Fruit fly (Drosophila melanogaster): Measurements from ENCODE around the gene snf.

The snf gene

DNA sequence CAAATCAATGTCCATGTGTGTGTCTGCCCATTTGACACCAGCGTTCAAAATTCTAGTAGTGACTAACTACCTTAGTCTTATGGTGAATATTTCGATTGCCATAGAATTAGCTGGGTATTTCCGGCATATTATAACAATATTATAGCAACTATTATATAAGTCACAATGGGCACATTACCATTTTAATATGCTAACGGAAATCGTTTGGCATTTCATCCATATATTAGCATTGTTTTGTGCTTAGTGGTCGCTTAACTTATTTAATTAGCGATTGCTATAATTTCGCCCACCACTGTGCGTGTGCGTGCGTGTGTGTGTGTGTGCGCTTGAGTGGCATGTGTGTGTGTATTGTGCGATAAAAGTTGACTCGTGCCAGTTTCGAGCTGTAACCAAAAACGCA, 27.7 kb downstream of the snf start:
- TF ChIP-seq Mio (GFP tag; optimal IDR thresholded peaks at IDR 0.05) (no peak), h (GFP tag; optimal IDR thresholded peaks at IDR 0.05) (peak; percentile 61), rgr (GFP tag; optimal IDR thresholded peaks at IDR 0.05) (peak; percentile 33), Jra (GFP tag; optimal IDR thresholded peaks at IDR 0.05) (no peak), ey (GFP tag; optimal IDR thresholded peaks at IDR 0.05) (no peak), brk (GFP tag; optimal IDR thresholded peaks at IDR 0.05) (no peak), dmrt93B (GFP tag; optimal IDR thresholded peaks at IDR 0.05) (peak; percentile 83), Myc (optimal IDR thresholded peaks at IDR 0.05) (no peak), Abd-B (GFP tag; optimal IDR thresholded peaks at IDR 0.05) (no peak), woc (GFP tag; optimal IDR thresholded peaks at IDR 0.05) (no peak), pan (optimal IDR thresholded peaks at IDR 0.05) (no peak), Vsx2 (GFP tag; optimal IDR thresholded peaks at IDR 0.05; ENCODE audit: partially characterized antibody) (no peak), HLH106 (tag; optimal IDR thresholded peaks at IDR 0.05) (peak; percentile 76), psq (GFP tag; optimal IDR thresholded peaks at IDR 0.05) (peak; percentile 33), foxo (GFP tag; optimal IDR thresholded peaks at IDR 0.05) (no peak), lola (GFP tag; optimal IDR thresholded peaks at IDR 0.05) (no peak), Dfd (GFP tag; optimal IDR thresholded peaks at IDR 0.05) (peak; percentile 92), Hnf4 (GFP tag; optimal IDR thresholded peaks at IDR 0.05) (no peak), Hr83 (GFP tag; optimal IDR thresholded peaks at IDR 0.05; ENCODE audit: poor library complexity, severe bottlenecking) (no peak), dl (GFP tag; optimal IDR thresholded peaks at IDR 0.05; ENCODE audit: insufficient read depth in 1 of 2, partially characterized antibody in 2 of 2) (no peak), OdsH (GFP tag; optimal IDR thresholded peaks at IDR 0.05) (peak; percentile 26), Sp1 (GFP tag; optimal IDR thresholded peaks at IDR 0.05) (peak; percentile 76), Dif (GFP tag; optimal IDR thresholded peaks at IDR 0.05; ENCODE audit: partially characterized antibody) (no peak), N (GFP tag; optimal IDR thresholded peaks at IDR 0.05) (no peak), dsf (GFP tag; optimal IDR thresholded peaks at IDR 0.05; ENCODE audit: borderline replicate concordance) (no peak), br (GFP tag; optimal IDR thresholded peaks at IDR 0.05) (peak; percentile 64), CG9705 (GFP tag; optimal IDR thresholded peaks at IDR 0.05) (peak; percentile 80), tai (GFP tag; optimal IDR thresholded peaks at IDR 0.05) (no peak)

DNA sequence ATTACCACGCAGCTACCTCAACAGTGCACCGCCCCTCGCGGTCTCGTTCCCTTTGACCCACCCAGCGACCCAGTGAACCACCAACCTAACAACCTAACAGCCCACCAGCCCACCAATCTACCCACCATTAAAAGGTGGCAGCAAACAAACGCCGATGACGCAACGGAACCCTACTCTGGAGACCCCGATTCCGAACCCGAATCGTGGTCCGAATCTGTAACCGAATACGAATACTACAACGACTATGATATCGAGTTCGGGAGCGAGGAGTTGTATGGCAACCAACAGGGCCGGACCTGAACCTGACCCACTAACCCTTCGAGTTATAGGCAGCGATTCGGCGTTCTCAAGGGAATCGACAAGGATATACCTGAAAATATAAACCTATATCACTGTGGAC, 28.3 kb downstream of the snf start:
- TF ChIP-seq pan (optimal IDR thresholded peaks at IDR 0.05) (no peak), h (GFP tag; optimal IDR thresholded peaks at IDR 0.05) (no peak), Abd-B (GFP tag; optimal IDR thresholded peaks at IDR 0.05) (no peak)

DNA sequence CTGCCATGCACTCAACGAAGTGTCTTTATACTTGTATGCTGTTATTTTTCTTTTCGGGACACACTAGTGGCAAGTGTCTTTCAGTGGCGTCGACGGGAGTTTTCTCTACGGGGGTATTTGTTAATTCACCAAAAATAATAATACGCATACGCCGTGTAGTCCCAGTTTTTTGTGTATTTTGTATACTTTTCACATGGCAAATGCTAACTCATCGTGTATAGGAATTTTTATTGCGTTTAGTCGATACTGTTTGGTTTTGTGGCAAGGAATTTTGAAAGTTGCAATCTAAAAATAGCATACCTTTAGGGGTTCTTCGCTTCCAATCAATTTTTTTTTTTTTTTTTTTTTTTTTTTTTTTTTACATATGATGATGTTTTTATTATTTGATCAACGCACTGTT, 29.4 kb downstream of the snf start:
- TF ChIP-seq Hnf4 (GFP tag; optimal IDR thresholded peaks at IDR 0.05) (no peak), Myc (optimal IDR thresholded peaks at IDR 0.05) (no peak), CG32264 (GFP tag; optimal IDR thresholded peaks at IDR 0.05) (no peak), rgr (GFP tag; optimal IDR thresholded peaks at IDR 0.05) (no peak), lola (GFP tag; optimal IDR thresholded peaks at IDR 0.05) (no peak)

DNA sequence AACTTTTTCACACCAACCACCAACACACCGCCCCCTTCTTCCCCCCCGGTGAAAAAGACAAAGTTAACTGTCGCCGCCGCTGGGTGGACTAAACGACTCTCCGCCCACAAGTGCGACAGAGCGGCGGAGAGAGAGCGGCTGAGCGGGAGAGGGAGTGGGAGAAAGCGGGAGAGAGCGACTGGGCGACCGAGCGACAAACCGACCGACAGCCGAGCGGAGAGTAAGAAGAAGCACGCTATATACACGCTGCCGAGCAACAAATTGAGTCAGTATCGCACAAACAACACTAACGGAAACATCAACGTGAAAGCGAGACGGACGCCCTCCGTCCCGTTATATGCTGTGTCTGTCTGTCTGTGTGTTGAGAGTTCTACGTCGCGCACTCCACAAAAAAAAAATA, 30.9 kb downstream of the snf start, which contains the start of gene SK:
Gene SK (plus strand): TSS at position 267 of the 400 bp plus-strand sequence.
- no peak for TF ChIP-seq dl (GFP tag; optimal IDR thresholded peaks at IDR 0.05; ENCODE audit: insufficient read depth in 1 of 2, partially characterized antibody in 2 of 2)
- TF ChIP-seq brk (GFP tag; optimal IDR thresholded peaks at IDR 0.05): no peak
- peak; percentile 8 for TF ChIP-seq Dif (GFP tag; optimal IDR thresholded peaks at IDR 0.05; ENCODE audit: partially characterized antibody)
- no peak for TF ChIP-seq woc (GFP tag; optimal IDR thresholded peaks at IDR 0.05)
- TF ChIP-seq CG9705 (GFP tag; optimal IDR thresholded peaks at IDR 0.05): no peak
- TF ChIP-seq Myc (optimal IDR thresholded peaks at IDR 0.05): no peak

DNA sequence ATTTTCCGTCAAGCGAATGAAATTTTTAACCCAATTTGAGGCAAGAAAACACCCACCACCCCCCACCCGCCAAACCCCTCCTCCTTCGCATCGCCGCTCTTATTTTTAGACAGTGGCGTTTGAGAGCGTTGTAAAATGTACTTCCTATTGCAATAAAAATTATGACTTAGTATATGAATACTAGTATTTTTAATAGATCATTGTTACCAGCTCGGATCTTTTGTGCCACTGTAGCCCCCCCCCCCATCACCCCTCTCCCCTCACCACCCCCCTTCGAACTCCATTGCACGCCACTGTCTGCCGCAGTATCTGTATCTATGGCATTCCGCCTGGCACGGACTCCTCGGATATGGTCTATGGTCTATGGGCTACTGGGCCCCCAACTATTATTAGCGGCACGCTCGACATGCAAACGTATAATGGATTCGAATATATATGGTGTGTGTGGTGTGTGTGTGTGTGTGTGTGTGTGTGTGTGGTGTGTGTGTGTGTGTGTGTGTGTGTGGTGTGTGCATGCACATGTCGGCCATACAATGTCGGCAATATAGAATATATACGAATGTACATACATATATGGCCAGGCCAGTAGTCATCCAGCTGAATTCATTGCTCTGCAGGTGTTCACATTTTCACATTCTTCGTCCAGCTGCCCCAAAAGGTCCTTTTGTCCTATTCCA, 41.0 kb downstream of the snf start:
- TF ChIP-seq Dfd (GFP tag; optimal IDR thresholded peaks at IDR 0.05): peak; percentile 56
- no peak for TF ChIP-seq tai (GFP tag; optimal IDR thresholded peaks at IDR 0.05)

DNA sequence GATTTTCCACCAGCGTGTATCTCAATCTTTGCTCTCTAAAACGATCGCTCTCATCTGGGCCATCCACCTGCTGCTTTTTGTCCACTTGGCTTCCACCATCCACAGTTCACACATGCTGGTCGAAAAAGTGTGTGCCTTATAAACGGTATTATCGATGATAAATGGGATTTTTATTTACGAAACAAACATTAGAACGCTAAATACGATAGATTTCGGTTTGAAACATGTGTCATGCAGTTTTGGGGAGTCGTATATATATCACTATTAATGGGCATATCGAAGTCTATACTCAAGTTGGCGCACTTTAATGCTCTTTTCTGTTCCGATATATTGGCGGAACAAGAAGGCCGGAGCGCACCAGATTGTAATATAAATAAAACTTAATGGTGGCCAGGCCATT, 48.0 kb downstream of the snf start:
- TF ChIP-seq CG9705 (GFP tag; optimal IDR thresholded peaks at IDR 0.05) (no peak), HLH106 (tag; optimal IDR thresholded peaks at IDR 0.05) (no peak), dmrt93B (GFP tag; optimal IDR thresholded peaks at IDR 0.05) (no peak), usp (GFP tag; optimal IDR thresholded peaks at IDR 0.05) (no peak), dsf (GFP tag; optimal IDR thresholded peaks at IDR 0.05; ENCODE audit: borderline replicate concordance) (no peak), Hr78 (GFP tag; optimal IDR thresholded peaks at IDR 0.05) (no peak), br (GFP tag; optimal IDR thresholded peaks at IDR 0.05) (no peak), Dfd (GFP tag; optimal IDR thresholded peaks at IDR 0.05) (no peak), Vsx2 (GFP tag; optimal IDR thresholded peaks at IDR 0.05; ENCODE audit: partially characterized antibody) (no peak), fru (GFP tag; optimal IDR thresholded peaks at IDR 0.05) (no peak), sage (GFP tag; optimal IDR thresholded peaks at IDR 0.05) (no peak), GATAd (GFP tag; optimal IDR thresholded peaks at IDR 0.05) (no peak), rgr (GFP tag; optimal IDR thresholded peaks at IDR 0.05) (no peak), woc (GFP tag; optimal IDR thresholded peaks at IDR 0.05) (no peak), CrebA (GFP tag; optimal IDR thresholded peaks at IDR 0.05; ENCODE audit: borderline replicate concordance) (no peak), psq (GFP tag; optimal IDR thresholded peaks at IDR 0.05) (no peak), Mio (GFP tag; optimal IDR thresholded peaks at IDR 0.05) (no peak), N (GFP tag; optimal IDR thresholded peaks at IDR 0.05) (no peak), pan (optimal IDR thresholded peaks at IDR 0.05) (no peak), jim (GFP tag; optimal IDR thresholded peaks at IDR 0.05) (no peak)

All from whole organism, wandering third instar larva.